Worm (Caenorhabditis elegans) whole organism, L1 larva: Measurements from ENCODE around the gene Y105C5A.13.

Experiments used
- C16A3.4 ChIP-seq: fragments of 150-350 bp; optimal IDR thresholded peaks from 2 replicates; lab custom pipeline; 2014; ENCODE audit warnings: missing biosample characterization, missing genetic modification characterization
- C34B4.2 ChIP-seq: sonication (generic microtip); optimal IDR thresholded peaks from 2 replicates; lab custom pipeline; 2017; ENCODE audit warnings: mild to moderate bottlenecking, missing genetic modification characterization, missing compliant biosample characterization
- F16B12.6 ChIP-seq: fragments of 150-350 bp; optimal IDR thresholded peaks from 2 replicates; lab custom pipeline; 2014; ENCODE audit warnings: missing biosample characterization, missing genetic modification characterization
- Y116A8C.19 ChIP-seq: sonication (generic microtip); optimal IDR thresholded peaks from 2 replicates; lab custom pipeline; 2016; ENCODE audit warnings: missing compliant biosample characterization, missing genetic modification characterization, borderline replicate concordance
- aha-1 ChIP-seq: fragments of 150-350 bp; optimal IDR thresholded peaks from 2 replicates; lab custom pipeline; 2014; ENCODE audit warnings: missing biosample characterization, missing genetic modification characterization
- ama-1 ChIP-seq: fragments of 150-350 bp; optimal IDR thresholded peaks from 2 replicates; lab custom pipeline; 2014
- blmp-1 ChIP-seq: fragments of 150-350 bp; optimal IDR thresholded peaks from 2 replicates; lab custom pipeline; 2014; ENCODE audit warnings: missing biosample characterization, missing genetic modification characterization
- ceh-63 ChIP-seq: fragments of 200-800 bp; sonication (Bioruptor generic); optimal IDR thresholded peaks from 2 replicates; lab custom pipeline; 2018; ENCODE audit warnings: mild to moderate bottlenecking, missing genetic modification characterization, missing compliant biosample characterization
- ceh-82 ChIP-seq, 3 experiments: fragments of 150-350 bp in 1 of 3; sonication (generic microtip) in 2 of 3; optimal IDR thresholded peaks; 2 replicates each; lab custom pipeline; 2014 to 2017; ENCODE audit warnings: missing biosample characterization in 3 of 3, missing genetic modification characterization in 3 of 3
- ceh-90 ChIP-seq: sonication (generic microtip); optimal IDR thresholded peaks from 2 replicates; lab custom pipeline; 2016; ENCODE audit warnings: missing genetic modification characterization, missing compliant biosample characterization
- ces-1 ChIP-seq: fragments of 150-350 bp; optimal IDR thresholded peaks from 2 replicates; lab custom pipeline; 2014; ENCODE audit warnings: missing biosample characterization, missing genetic modification reagents, missing genetic modification characterization
- dpl-1 ChIP-seq, 3 experiments: fragments of 150-350 bp in 2 of 3; sonication (generic microtip) in 1 of 3; optimal IDR thresholded peaks; 2 replicates each; lab custom pipeline; 2014 to 2017; ENCODE audit warnings: missing biosample characterization in 3 of 3, missing genetic modification characterization in 3 of 3, missing genetic modification reagents in 3 of 3
- dsc-1 ChIP-seq: sonication (generic microtip); optimal IDR thresholded peaks from 2 replicates; lab custom pipeline; 2016; ENCODE audit warnings: mild to moderate bottlenecking, missing genetic modification characterization, missing compliant biosample characterization
- efl-1 ChIP-seq, 4 experiments: fragments of 150-350 bp; optimal IDR thresholded peaks in 3 of 4; peaks in 1 of 4; 1 replicate in 1 of 4; 2 replicates in 3 of 4; lab custom pipeline; 2014; ENCODE audit warnings: missing biosample characterization in 2 of 4, missing genetic modification characterization in 2 of 4, missing genetic modification reagents in 2 of 4
- efl-3 ChIP-seq: fragments of 200-800 bp; sonication (Bioruptor generic); optimal IDR thresholded peaks from 2 replicates; lab custom pipeline; 2018; ENCODE audit warnings: mild to moderate bottlenecking, missing genetic modification characterization, missing compliant biosample characterization
- egl-13 ChIP-seq: sonication (generic microtip); optimal IDR thresholded peaks from 2 replicates; lab custom pipeline; 2016; ENCODE audit warnings: missing genotype, missing genetic modification reagents, missing genetic modification characterization, missing compliant biosample characterization
- elt-2 ChIP-seq: sonication (generic microtip); optimal IDR thresholded peaks from 2 replicates; lab custom pipeline; 2016; ENCODE audit warnings: missing genetic modification characterization, mild to moderate bottlenecking, inconsistent platforms, missing compliant biosample characterization, missing genetic modification reagents
- ets-5 ChIP-seq: fragments of 200-800 bp; sonication (Bioruptor generic); IDR thresholded peaks from 2 replicates; pipeline ENCODE4 v1.3.6; 2022; ENCODE audit warnings: missing genetic modification characterization, missing compliant biosample characterization
- fkh-10 ChIP-seq: sonication (generic microtip); optimal IDR thresholded peaks from 2 replicates; lab custom pipeline; 2017; ENCODE audit warnings: missing biosample characterization, missing genetic modification reagents, missing genetic modification characterization
- fkh-4 ChIP-seq: sonication (generic microtip); optimal IDR thresholded peaks from 2 replicates; lab custom pipeline; 2016; ENCODE audit warnings: missing compliant biosample characterization, missing genetic modification characterization, borderline replicate concordance
- irx-1 ChIP-seq: sonication (generic microtip); optimal IDR thresholded peaks from 2 replicates; lab custom pipeline; 2016; ENCODE audit warnings: missing genetic modification characterization, missing compliant biosample characterization
- jun-1 ChIP-seq: fragments of 150-350 bp; optimal IDR thresholded peaks from 2 replicates; lab custom pipeline; 2014; ENCODE audit warnings: missing biosample characterization, missing genetic modification reagents, missing genetic modification characterization
- lin-13 ChIP-seq: fragments of 150-350 bp; optimal IDR thresholded peaks from 2 replicates; lab custom pipeline; 2014; ENCODE audit warnings: missing biosample characterization, missing genetic modification reagents, missing genetic modification characterization
- lin-35 ChIP-seq, 2 experiments: fragments of 150-350 bp; optimal IDR thresholded peaks; 2 replicates each; lab custom pipeline; 2014; ENCODE audit warnings: missing biosample characterization in 2 of 2, missing genetic modification characterization in 2 of 2, missing genetic modification reagents in 2 of 2
- lin-39 ChIP-seq: fragments of 150-350 bp; optimal IDR thresholded peaks from 2 replicates; lab custom pipeline; 2014; ENCODE audit warnings: missing biosample characterization, missing genetic modification reagents, missing genetic modification characterization
- lir-3 ChIP-seq: sonication (generic microtip); optimal IDR thresholded peaks from 2 replicates; lab custom pipeline; 2016; ENCODE audit warnings: mild to moderate bottlenecking, missing genetic modification characterization, moderate library complexity, missing compliant biosample characterization; ENCODE audit not compliant: poor library complexity
- lsy-2 ChIP-seq, 2 experiments: fragments of 150-350 bp; optimal IDR thresholded peaks; 2 replicates each; lab custom pipeline; 2014; ENCODE audit warnings: missing biosample characterization in 2 of 2, missing genetic modification characterization in 2 of 2
- mab-9 ChIP-seq: fragments of 200-800 bp; sonication (Bioruptor generic); IDR thresholded peaks from 2 replicates; pipeline ENCODE4 v1.3.6; 2022; ENCODE audit warnings: missing genetic modification reagents, missing genetic modification characterization, missing compliant biosample characterization
- mep-1 ChIP-seq: fragments of 150-350 bp; optimal IDR thresholded peaks from 2 replicates; lab custom pipeline; 2014; ENCODE audit warnings: missing biosample characterization, missing genetic modification characterization
- nhr-47 ChIP-seq: sonication (generic microtip); optimal IDR thresholded peaks from 2 replicates; lab custom pipeline; 2016; ENCODE audit warnings: mild to moderate bottlenecking, missing genetic modification characterization, moderate library complexity, missing compliant biosample characterization
- nhr-77 ChIP-seq: fragments of 150-350 bp; optimal IDR thresholded peaks from 2 replicates; lab custom pipeline; 2014; ENCODE audit warnings: missing biosample characterization, missing genetic modification characterization
- nhr-85 ChIP-seq: sonication (generic microtip); peaks from one replicate; lab custom pipeline; 2016; ENCODE audit warnings: missing genetic modification characterization, inconsistent platforms, missing compliant biosample characterization
- nhr-90 ChIP-seq: sonication (generic microtip); optimal IDR thresholded peaks from 2 replicates; lab custom pipeline; 2016; ENCODE audit warnings: mild to moderate bottlenecking, missing genetic modification characterization, missing compliant biosample characterization; ENCODE audit not compliant: poor library complexity
- rnt-1 ChIP-seq: sonication (generic microtip); optimal IDR thresholded peaks from 2 replicates; lab custom pipeline; 2016; ENCODE audit warnings: mild to moderate bottlenecking, missing genetic modification characterization, moderate library complexity, missing compliant biosample characterization
- skn-1 ChIP-seq: fragments of 150-350 bp; optimal IDR thresholded peaks from 2 replicates; lab custom pipeline; 2014; ENCODE audit warnings: missing biosample characterization, missing genetic modification characterization
- unc-30 ChIP-seq: sonication (generic microtip); optimal IDR thresholded peaks from 2 replicates; lab custom pipeline; 2017; ENCODE audit warnings: missing biosample characterization, missing genetic modification characterization
- unc-86 ChIP-seq: sonication (generic microtip); optimal IDR thresholded peaks from 2 replicates; lab custom pipeline; 2016; ENCODE audit warnings: missing genetic modification characterization, missing compliant biosample characterization
- zip-4 ChIP-seq: fragments of 200-800 bp; sonication (Bioruptor generic); optimal IDR thresholded peaks from 2 replicates; lab custom pipeline; 2018; ENCODE audit warnings: mild to moderate bottlenecking, missing genetic modification characterization, moderate library complexity, missing compliant biosample characterization

Gene Y105C5A.13

DNA sequence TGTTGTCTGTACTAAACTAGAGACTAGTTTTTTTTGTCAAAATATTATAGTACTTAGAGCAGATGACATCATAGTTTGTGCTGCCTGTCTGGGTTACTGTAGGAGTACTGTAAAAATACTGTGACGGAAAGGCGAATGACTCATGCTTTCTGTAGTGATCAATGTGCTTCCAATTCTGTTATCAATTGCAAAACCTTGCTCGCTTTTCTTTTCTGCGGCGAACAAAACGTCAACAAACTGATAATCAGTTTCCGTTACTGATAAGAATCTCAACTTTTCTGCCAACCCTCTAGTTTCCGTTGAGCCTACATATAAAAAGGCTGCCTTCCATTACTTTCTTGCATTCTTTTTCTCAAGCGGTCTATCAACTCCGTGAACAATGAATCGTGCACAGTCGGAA, at the start of gene Y105C5A.13:
Gene Y105C5A.13, plus strand, starts transcription at position 380 of the 400 bp plus-strand sequence.
- TF ChIP-seq blmp-1 (tag; lab: Kevin White, UChicago) (no peak), Y116A8C.19 (no peak), zip-4 (no peak), nhr-77 (tag; lab: Kevin White, UChicago) (no peak), efl-3 (GFP tag; lab: Kevin White, UChicago) (no peak), lin-39 (no peak), lin-13 (GFP tag; lab: Kevin White, UChicago) (no peak), skn-1 (tag; lab: Kevin White, UChicago) (no peak), F16B12.6 (tag; lab: Kevin White, UChicago) (no peak), ces-1 (GFP tag; lab: Kevin White, UChicago) (no peak), lin-35 (GFP tag; optimal IDR thresholded peaks at IDR 0.05; lab: Kevin White, UChicago) (peak in 1 of 2 experiments; percentile 17), egl-13 (no peak), dsc-1 (tag; lab: Kevin White, UChicago) (no peak), ceh-90 (tag; lab: Kevin White, UChicago) (no peak), efl-1 (optimal IDR thresholded peaks at IDR 0.05; lab: Kevin White, UChicago) (no peak), efl-1 (GFP tag; optimal IDR thresholded peaks at IDR 0.05 in 1 of 2; lab: Kevin White, UChicago) (peak in 1 of 2 experiments; percentile 34), nhr-47 (tag; lab: Kevin White, UChicago) (no peak), C34B4.2 (tag; lab: Kevin White, UChicago) (no peak), unc-86 (tag; lab: Kevin White, UChicago) (no peak), mep-1 (no peak), ama-1 (no peak), irx-1 (no peak), nhr-90 (tag; lab: Kevin White, UChicago) (no peak), nhr-85 (tag; lab: Kevin White, UChicago) (no peak), fkh-10 (GFP tag; lab: Kevin White, UChicago) (no peak), lsy-2 (tag; optimal IDR thresholded peaks at IDR 0.05; lab: Kevin White, UChicago) (peak in 1 of 2 experiments; percentile 3), rnt-1 (tag; lab: Kevin White, UChicago) (no peak), fkh-4 (tag; lab: Kevin White, UChicago) (no peak), unc-30 (no peak), ceh-82 (tag; optimal IDR thresholded peaks at IDR 0.05; lab: Kevin White, UChicago) (no peak), elt-2 (peak; percentile 84)

DNA sequence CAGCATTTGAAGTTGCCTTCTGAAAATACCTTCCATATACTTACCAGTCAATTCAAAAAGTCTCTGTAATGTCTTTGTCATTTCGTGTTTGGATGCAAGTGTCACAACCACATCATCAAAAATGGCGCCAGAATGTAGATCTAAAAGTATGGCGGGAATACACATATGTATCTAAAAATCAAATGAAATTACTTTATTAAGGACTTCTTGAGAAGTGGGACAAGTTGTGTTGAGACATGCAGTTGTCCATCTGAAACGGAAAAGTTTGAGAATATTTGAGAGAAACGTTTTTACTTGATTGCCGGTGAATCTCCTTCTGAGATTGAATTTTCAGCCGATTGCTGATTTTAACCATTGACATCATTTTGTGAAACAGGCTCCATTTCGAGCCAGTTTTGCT, 49.1 kb upstream of the Y105C5A.13 start:
- no peak for TF ChIP-seq C34B4.2 (tag; lab: Kevin White, UChicago)
- TF ChIP-seq mab-9 (GFP tag; lab: Robert Waterston, UW), result no peak
- no peak for TF ChIP-seq fkh-10 (GFP tag; lab: Kevin White, UChicago)
- no peak for TF ChIP-seq ets-5 (GFP tag; lab: Robert Waterston, UW)
- TF ChIP-seq aha-1, result no peak
- no peak for TF ChIP-seq ceh-82 (tag; optimal IDR thresholded peaks at IDR 0.05; lab: Kevin White, UChicago)
- no peak for TF ChIP-seq C16A3.4 (tag; lab: Kevin White, UChicago)
- TF ChIP-seq dpl-1 (GFP tag; optimal IDR thresholded peaks at IDR 0.05; lab: Kevin White, UChicago), result no peak
- TF ChIP-seq lir-3 (tag; lab: Kevin White, UChicago), result no peak
- TF ChIP-seq ceh-63 (GFP tag; lab: Kevin White, UChicago), result no peak
- no peak for TF ChIP-seq lin-13 (GFP tag; lab: Kevin White, UChicago)

DNA sequence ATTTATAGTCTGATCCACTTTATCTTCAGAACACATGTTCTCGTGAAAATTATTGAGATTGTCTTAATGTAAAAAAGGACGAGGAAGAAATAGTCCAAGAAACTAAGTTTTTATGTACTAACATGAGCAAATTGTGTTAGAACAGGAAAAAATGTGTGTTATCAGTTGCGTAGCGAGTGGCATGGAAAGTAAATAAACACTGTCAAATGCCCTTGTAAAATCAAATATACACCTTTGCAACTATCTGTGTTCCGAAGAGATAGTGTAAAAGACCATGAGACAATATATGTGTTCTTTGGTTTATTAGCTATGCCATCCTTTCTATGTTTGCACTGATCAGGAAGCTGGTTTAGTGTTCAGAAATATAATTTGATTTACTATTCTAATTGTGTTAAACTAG, 48.0 kb upstream of the Y105C5A.13 start:
- TF ChIP-seq jun-1 (tag; lab: Kevin White, UChicago) (no peak), elt-2 (peak; percentile 2)
